Worm (Caenorhabditis elegans): ENCODE data around the gene F02A9.1.

F02A9.1 gene

DNA sequence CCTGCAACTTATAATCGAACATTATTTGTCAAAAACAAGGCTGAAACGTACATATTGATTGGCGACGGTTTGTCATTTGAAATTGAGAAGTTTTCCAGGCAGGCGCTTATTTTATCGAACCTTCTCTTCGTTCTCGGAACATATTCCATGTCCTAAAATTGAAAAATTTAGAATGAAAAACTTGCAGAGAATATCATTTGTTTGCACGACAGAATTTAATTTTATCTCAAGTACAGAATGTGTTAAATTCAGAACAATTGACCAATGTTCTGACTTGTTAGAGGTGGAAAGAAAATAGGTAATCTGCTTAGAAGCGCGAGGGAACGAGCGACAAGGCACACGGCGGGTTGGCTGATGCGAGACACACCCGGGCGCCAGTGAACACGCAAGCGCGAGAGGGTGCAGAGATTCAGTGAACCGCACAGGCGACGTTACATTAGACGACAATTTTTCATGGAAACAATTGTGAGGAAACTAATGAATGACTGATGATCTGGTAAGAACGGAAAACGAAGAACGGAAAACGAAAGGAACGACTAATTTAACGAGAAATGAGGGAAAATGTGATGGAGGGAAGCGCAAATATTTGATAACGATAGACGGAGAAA is 25.1 kb downstream of the F02A9.1 start (continued):
- TF ChIP-seq F37B4.10 (GFP tag; IDR thresholded peaks at IDR 0.05) (no peak), akir-1 (GFP tag; optimal IDR thresholded peaks at IDR 0.05) (no peak), madf-8 (GFP tag; conservative IDR thresholded peaks at IDR 0.05) (no peak), repo-1 (tag; optimal IDR thresholded peaks at IDR 0.05) (no peak), nfya-2 (GFP tag; IDR thresholded peaks at IDR 0.05) (0 out of 2 replicates have a peak, but pooled peaks have one; percentile 44), lin-40 (tag; optimal IDR thresholded peaks at IDR 0.05) (peak; percentile 17), egl-18 (GFP tag; IDR thresholded peaks at IDR 0.05) (0 out of 2 replicates have a peak, but pooled peaks have one; percentile 21), F33H1.4 (GFP tag; IDR thresholded peaks at IDR 0.05) (no peak), ztf-26 (tag; optimal IDR thresholded peaks at IDR 0.05) (no peak), cebp-1 (GFP tag; IDR thresholded peaks at IDR 0.05) (no peak), cebp-1 (tag; optimal IDR thresholded peaks at IDR 0.05) (peak; percentile 70), Y56A3A.18 (GFP tag; IDR thresholded peaks at IDR 0.05) (peak; percentile 78; the same call in 1 of the 2 replicates), let-607 (tag; optimal IDR thresholded peaks at IDR 0.05) (peak; percentile 25 to 44), dox-1 (GFP tag; IDR thresholded peaks at IDR 0.05) (peak; percentile 80), dpff-1 (tag; optimal IDR thresholded peaks at IDR 0.05) (no peak), bed-2 (GFP tag; IDR thresholded peaks at IDR 0.05) (no peak), nfyb-1 (GFP tag; IDR thresholded peaks at IDR 0.05) (peak; percentile 81), chd-7 (tag; optimal IDR thresholded peaks at IDR 0.05) (peak; percentile 76), aptf-3 (GFP tag; IDR thresholded peaks at IDR 0.05) (0 out of 2 replicates have a peak, but pooled peaks have one; percentile 86), pha-4 (tag; optimal IDR thresholded peaks at IDR 0.05) (no peak), somi-1 (GFP tag; optimal IDR thresholded peaks at IDR 0.05) (no peak), lag-1 (GFP tag; IDR thresholded peaks at IDR 0.05) (no peak), B0261.1 (tag; optimal IDR thresholded peaks at IDR 0.05) (no peak), F52B5.7 (tag; optimal IDR thresholded peaks at IDR 0.05) (peak; percentile 15), Y79H2A.3 (GFP tag; conservative IDR thresholded peaks at IDR 0.05) (no peak), ztf-18 (tag; optimal IDR thresholded peaks at IDR 0.05) (no peak), zfh-2 (GFP tag; conservative IDR thresholded peaks at IDR 0.05) (peak; percentile 97), ceh-40 (GFP tag; IDR thresholded peaks at IDR 0.05) (peak; percentile 72; the same call in 1 of the 2 replicates), F10E7.11 (tag; optimal IDR thresholded peaks at IDR 0.05) (peak; percentile 24), madf-3 (GFP tag; IDR thresholded peaks at IDR 0.05) (no peak; the same call in 1 of the 2 replicates), nhr-80 (tag; optimal IDR thresholded peaks at IDR 0.05) (peak; percentile 49), nhr-179 (tag; optimal IDR thresholded peaks at IDR 0.05) (no peak), lin-26 (GFP tag; IDR thresholded peaks at IDR 0.05) (0 out of 2 replicates have a peak, but pooled peaks have one; percentile 53), C06A6.2 (GFP tag; conservative IDR thresholded peaks at IDR 0.05) (0 out of 2 replicates have a peak, but pooled peaks have one; percentile 10), madf-6 (GFP tag; IDR thresholded peaks at IDR 0.05) (0 out of 2 replicates have a peak, but pooled peaks have one; percentile 11), F22D6.2 (tag; optimal IDR thresholded peaks at IDR 0.05) (no peak), ztf-3 (GFP tag; optimal IDR thresholded peaks at IDR 0.05) (peak; percentile 60), mel-28 (tag; optimal IDR thresholded peaks at IDR 0.05; ENCODE audit: borderline replicate concordance) (no peak), him-1 (tag; optimal IDR thresholded peaks at IDR 0.05) (no peak), egrh-3 (GFP tag; IDR thresholded peaks at IDR 0.05) (0 out of 2 replicates have a peak, but pooled peaks have one; percentile 19), F23B12.7 (tag; optimal IDR thresholded peaks at IDR 0.05; ENCODE audit: insufficient read depth) (peak; percentile 3), snpc-1.3 (tag; optimal IDR thresholded peaks at IDR 0.05; ENCODE audit: insufficient read depth) (no peak), rcor-1 (GFP tag; IDR thresholded peaks at IDR 0.05) (peak; percentile 53), nhr-90 (tag; optimal IDR thresholded peaks at IDR 0.05) (peak; percentile 45), dpl-1 (GFP tag; optimal IDR thresholded peaks at IDR 0.05) (no peak), bed-1 (GFP tag; IDR thresholded peaks at IDR 0.05) (no peak), pbrm-1 (GFP tag; IDR thresholded peaks at IDR 0.05) (peak; percentile 70; the same call in 1 of the 2 replicates), ceh-100 (GFP tag; IDR thresholded peaks at IDR 0.05) (peak; percentile 59)
